Worm (Caenorhabditis elegans) whole organism, L2 larva: Measurements from ENCODE around the gene F58E6.4.

Experiments used
- F13H6.1 ChIP-seq: sonication (generic microtip); optimal IDR thresholded peaks from 2 replicates; lab custom pipeline; 2016; ENCODE audit warnings: missing genetic modification characterization, missing compliant biosample characterization
- R02D3.7 ChIP-seq: fragments of 150-350 bp; optimal IDR thresholded peaks from 2 replicates; lab custom pipeline; 2014; ENCODE audit warnings: missing biosample characterization, missing genetic modification characterization
- alr-1 ChIP-seq: fragments of 150-350 bp; optimal IDR thresholded peaks from 2 replicates; lab custom pipeline; 2014; ENCODE audit warnings: missing biosample characterization, missing genetic modification characterization
- aly-2 ChIP-seq: fragments of 150-350 bp; optimal IDR thresholded peaks from 2 replicates; lab custom pipeline; 2014; ENCODE audit warnings: missing biosample characterization, missing genetic modification characterization
- ama-1 ChIP-seq: fragments of 150-350 bp; optimal IDR thresholded peaks from 2 replicates; lab custom pipeline; 2018; ENCODE audit warnings: inconsistent platforms
- blmp-1 ChIP-seq: sonication (generic microtip); optimal IDR thresholded peaks from 2 replicates; lab custom pipeline; 2017; ENCODE audit warnings: missing genetic modification characterization, mild to moderate bottlenecking, missing compliant biosample characterization, antibody characterized with exemption, moderate library complexity; ENCODE audit not compliant: insufficient read depth
- ceh-82 ChIP-seq: fragments of 150-350 bp; optimal IDR thresholded peaks from 2 replicates; lab custom pipeline; 2014; ENCODE audit warnings: missing biosample characterization, missing genetic modification characterization
- crh-2 ChIP-seq: sonication (generic microtip); optimal IDR thresholded peaks from 2 replicates; lab custom pipeline; 2017; ENCODE audit warnings: missing biosample characterization, missing genetic modification characterization
- dmd-4 ChIP-seq: sonication (generic microtip); optimal IDR thresholded peaks from 2 replicates; lab custom pipeline; 2017; ENCODE audit warnings: missing biosample characterization, missing genetic modification characterization
- egl-27 ChIP-seq: sonication (generic microtip); optimal IDR thresholded peaks from 3 replicates; lab custom pipeline; 2017; ENCODE audit warnings: missing biosample characterization, missing genetic modification reagents, missing genetic modification characterization
- elt-1 ChIP-seq: fragments of 150-350 bp; optimal IDR thresholded peaks from 2 replicates; lab custom pipeline; 2014; ENCODE audit warnings: missing biosample characterization, missing genetic modification characterization
- elt-3 ChIP-seq: sonication (generic microtip); optimal IDR thresholded peaks from 2 replicates; lab custom pipeline; 2017; ENCODE audit warnings: missing biosample characterization, missing genetic modification characterization
- fos-1 ChIP-seq: fragments of 150-350 bp; optimal IDR thresholded peaks from 2 replicates; lab custom pipeline; 2014; ENCODE audit warnings: missing biosample characterization, missing genetic modification characterization
- gmeb-1 ChIP-seq: fragments of 150-350 bp; optimal IDR thresholded peaks from 2 replicates; lab custom pipeline; 2014; ENCODE audit warnings: missing biosample characterization, missing genetic modification characterization
- lin-11 ChIP-seq: fragments of 150-350 bp; sonication (generic microtip); optimal IDR thresholded peaks from 2 replicates; lab custom pipeline; 2014; ENCODE audit warnings: missing biosample characterization, missing genetic modification characterization, inconsistent platforms, mixed read lengths
- lin-39 ChIP-seq: fragments of 150-350 bp; optimal IDR thresholded peaks from 2 replicates; lab custom pipeline; 2014; ENCODE audit warnings: missing biosample characterization, missing genetic modification reagents, missing genetic modification characterization
- lsy-2 ChIP-seq, 2 experiments: fragments of 150-350 bp in 1 of 2; sonication (generic microtip) in 1 of 2; optimal IDR thresholded peaks; 2 replicates each; lab custom pipeline; 2014 to 2017; ENCODE audit warnings: missing biosample characterization in 2 of 2, missing genetic modification characterization in 2 of 2
- mab-5 ChIP-seq: fragments of 150-350 bp; optimal IDR thresholded peaks from 2 replicates; lab custom pipeline; 2014; ENCODE audit warnings: missing biosample characterization, missing genetic modification characterization
- mbf-1 ChIP-seq: sonication (generic microtip); optimal IDR thresholded peaks from 2 replicates; lab custom pipeline; 2017; ENCODE audit warnings: missing biosample characterization, missing genetic modification characterization
- mdl-1 ChIP-seq, 2 experiments: fragments of 150-350 bp in 1 of 2; sonication (generic microtip) in 1 of 2; optimal IDR thresholded peaks; 2 replicates each; lab custom pipeline; 2017; ENCODE audit warnings: missing biosample characterization in 2 of 2, missing genetic modification characterization in 2 of 2
- nhr-10 ChIP-seq: sonication (generic microtip); optimal IDR thresholded peaks from 2 replicates; lab custom pipeline; 2017; ENCODE audit warnings: missing biosample characterization, missing genetic modification characterization
- nhr-12 ChIP-seq: fragments of 150-350 bp; optimal IDR thresholded peaks from 2 replicates; lab custom pipeline; 2014; ENCODE audit warnings: missing biosample characterization, missing genetic modification characterization
- nhr-23 ChIP-seq: fragments of 150-350 bp; optimal IDR thresholded peaks from 2 replicates; lab custom pipeline; 2014; ENCODE audit warnings: missing biosample characterization, missing genetic modification reagents, missing genetic modification characterization
- nhr-237 ChIP-seq: fragments of 150-350 bp; optimal IDR thresholded peaks from 2 replicates; lab custom pipeline; 2014; ENCODE audit warnings: missing biosample characterization, missing genetic modification characterization
- nhr-25 ChIP-seq: fragments of 150-350 bp; sonication (generic microtip); optimal IDR thresholded peaks from 3 replicates; lab custom pipeline; 2014; ENCODE audit warnings: missing biosample characterization, missing genetic modification characterization
- nhr-77 ChIP-seq: fragments of 150-350 bp; optimal IDR thresholded peaks from 2 replicates; lab custom pipeline; 2014; ENCODE audit warnings: missing biosample characterization, missing genetic modification characterization
- peb-1 ChIP-seq: fragments of 150-350 bp; optimal IDR thresholded peaks from 2 replicates; lab custom pipeline; 2014; ENCODE audit warnings: missing biosample characterization, missing genetic modification characterization
- sma-9 ChIP-seq, 2 experiments: fragments of 150-350 bp in 1 of 2; sonication (generic microtip) in 1 of 2; optimal IDR thresholded peaks; 2 replicates each; lab custom pipeline; 2014 to 2016; ENCODE audit warnings: missing genetic modification characterization in 2 of 2, mild to moderate bottlenecking in 1 of 2, missing biosample characterization in 1 of 2, missing compliant biosample characterization in 1 of 2, missing genetic modification reagents in 1 of 2, moderate library complexity in 1 of 2
- snpc-4 ChIP-seq: fragments of 150-350 bp; optimal IDR thresholded peaks from 2 replicates; lab custom pipeline; 2014; ENCODE audit warnings: missing biosample characterization, missing genetic modification characterization
- unc-39 ChIP-seq: fragments of 150-350 bp; optimal IDR thresholded peaks from 2 replicates; lab custom pipeline; 2014; ENCODE audit warnings: missing biosample characterization, missing genetic modification characterization
- unc-55 ChIP-seq: fragments of 150-350 bp; sonication (generic microtip); optimal IDR thresholded peaks from 3 replicates; lab custom pipeline; 2014; ENCODE audit warnings: missing biosample characterization, missing genetic modification reagents, missing genetic modification characterization
- unc-62 ChIP-seq: fragments of 150-350 bp; optimal IDR thresholded peaks from 2 replicates; lab custom pipeline; 2014; ENCODE audit warnings: missing biosample characterization, missing genetic modification reagents, missing genetic modification characterization
- ztf-11 ChIP-seq: sonication (generic microtip); optimal IDR thresholded peaks from 2 replicates; lab custom pipeline; 2017; ENCODE audit warnings: missing biosample characterization, missing genetic modification characterization
- ztf-4 ChIP-seq: fragments of 150-350 bp; optimal IDR thresholded peaks from 2 replicates; lab custom pipeline; 2014; ENCODE audit warnings: missing biosample characterization, missing genetic modification characterization

Gene F58E6.4

DNA sequence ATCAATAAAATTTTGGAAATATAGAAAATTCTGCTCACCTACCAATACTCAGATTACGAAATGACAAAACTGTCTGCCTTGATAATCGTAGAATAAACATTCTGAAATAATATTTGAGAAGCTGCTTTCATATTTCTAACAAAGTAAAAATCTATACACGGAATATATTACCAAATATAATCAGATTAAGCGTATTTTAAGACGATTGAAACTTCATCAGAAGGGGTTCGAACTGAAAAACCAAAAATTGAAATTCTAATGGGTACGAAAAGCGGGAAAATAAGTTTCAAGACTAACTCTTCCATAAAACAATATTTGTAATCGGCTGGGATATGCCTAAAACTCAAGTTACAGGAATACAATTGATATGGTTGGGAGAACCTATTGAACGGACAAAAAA is 29.2 kb upstream of the F58E6.4 start, which contains the start of gene F46B6.4:
Gene F46B6.4, minus strand, starts transcription at position 101 of the 400 bp plus-strand sequence.
- no peak for TF ChIP-seq nhr-77 (tag; lab: Kevin White, UChicago)
- TF ChIP-seq ceh-82: no peak
- TF ChIP-seq blmp-1 (tag; lab: Kevin White, UChicago): no peak
- TF ChIP-seq unc-62 (GFP tag; lab: Kevin White, UChicago): no peak
- TF ChIP-seq nhr-25 (tag; lab: Kevin White, UChicago): no peak
- no peak for TF ChIP-seq nhr-10 (tag; lab: Kevin White, UChicago)
- no peak for TF ChIP-seq ztf-11 (tag; lab: Kevin White, UChicago)
- TF ChIP-seq ztf-4 (tag; lab: Kevin White, UChicago): no peak
- TF ChIP-seq aly-2 (tag; lab: Kevin White, UChicago): no peak
- no peak for TF ChIP-seq alr-1 (tag; lab: Kevin White, UChicago)
- TF ChIP-seq sma-9 (GFP tag; optimal IDR thresholded peaks at IDR 0.05; lab: Kevin White, UChicago): no peak
- TF ChIP-seq sma-9 (tag; optimal IDR thresholded peaks at IDR 0.05; lab: Kevin White, UChicago): no peak
- TF ChIP-seq, all 48 proteins: peak for 0

DNA sequence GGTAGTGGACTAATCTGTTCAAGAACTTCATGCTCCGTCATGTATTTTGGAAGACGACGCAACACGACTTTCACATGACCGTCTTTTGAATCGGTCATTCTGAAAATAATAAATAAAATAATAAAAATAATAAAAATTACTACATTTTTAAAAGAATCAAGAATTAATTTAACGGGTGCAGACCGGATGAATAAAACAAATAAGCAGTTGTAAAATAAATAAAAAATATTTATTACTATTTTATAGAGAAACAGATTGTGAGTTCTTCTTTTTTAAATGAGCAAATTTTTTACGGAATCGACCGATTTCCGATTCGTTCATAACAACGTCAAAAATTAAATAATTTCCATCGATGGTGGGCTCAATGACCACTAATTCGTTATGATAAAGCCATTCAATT is 27.4 kb upstream of the F58E6.4 start, which contains the start of gene smg-4:
Gene smg-4, minus strand, starts transcription at position 101 of the 400 bp plus-strand sequence.
- TF ChIP-seq mab-5 (tag; lab: Kevin White, UChicago) (no peak), crh-2 (tag; lab: Kevin White, UChicago) (no peak), unc-62 (GFP tag; lab: Kevin White, UChicago) (no peak), lin-39 (tag; lab: Kevin White, UChicago) (no peak), elt-1 (tag; lab: Kevin White, UChicago) (no peak), unc-55 (GFP tag; lab: Kevin White, UChicago) (no peak), snpc-4 (tag; lab: Kevin White, UChicago) (no peak), nhr-237 (tag; lab: Kevin White, UChicago) (no peak), unc-39 (no peak), sma-9 (GFP tag; optimal IDR thresholded peaks at IDR 0.05; lab: Kevin White, UChicago) (no peak), sma-9 (tag; optimal IDR thresholded peaks at IDR 0.05; lab: Kevin White, UChicago) (no peak), fos-1 (tag; lab: Kevin White, UChicago) (no peak), mdl-1 (tag; optimal IDR thresholded peaks at IDR 0.05; lab: Kevin White, UChicago) (no peak), alr-1 (tag; lab: Kevin White, UChicago) (no peak), mbf-1 (tag; lab: Kevin White, UChicago) (no peak), nhr-12 (tag; lab: Kevin White, UChicago) (no peak), nhr-23 (no peak)

DNA sequence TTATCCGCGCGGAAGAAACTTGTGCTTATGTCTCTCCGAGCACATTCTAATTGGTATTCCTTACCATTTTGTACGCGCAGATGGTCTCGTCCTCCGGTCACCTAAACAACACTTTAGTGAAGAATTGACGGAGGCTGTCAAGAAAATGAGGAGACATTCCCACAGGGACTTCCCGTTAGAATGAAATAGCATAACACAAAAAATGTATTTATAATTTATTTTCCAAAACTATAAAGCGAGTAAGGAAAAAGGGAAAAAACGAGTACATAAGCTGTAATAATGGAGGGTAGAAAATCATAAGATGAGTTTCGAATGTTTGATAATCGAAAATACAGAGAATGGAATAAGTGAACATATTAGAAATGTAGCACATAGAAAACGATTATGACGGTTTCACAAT is 25.5 kb upstream of the F58E6.4 start, which contains the start of gene F46B6.12:
Gene F46B6.12, minus strand, starts transcription at position 101 of the 400 bp plus-strand sequence.
- TF ChIP-seq nhr-77 (tag; lab: Kevin White, UChicago) (no peak), sma-9 (GFP tag; optimal IDR thresholded peaks at IDR 0.05; lab: Kevin White, UChicago) (no peak), sma-9 (tag; optimal IDR thresholded peaks at IDR 0.05; lab: Kevin White, UChicago) (no peak), nhr-237 (tag; lab: Kevin White, UChicago) (no peak), nhr-12 (tag; lab: Kevin White, UChicago) (no peak), aly-2 (tag; lab: Kevin White, UChicago) (no peak), fos-1 (tag; lab: Kevin White, UChicago) (no peak), ztf-4 (tag; lab: Kevin White, UChicago) (no peak), nhr-23 (no peak), nhr-10 (tag; lab: Kevin White, UChicago) (no peak), blmp-1 (tag; lab: Kevin White, UChicago) (no peak)

DNA sequence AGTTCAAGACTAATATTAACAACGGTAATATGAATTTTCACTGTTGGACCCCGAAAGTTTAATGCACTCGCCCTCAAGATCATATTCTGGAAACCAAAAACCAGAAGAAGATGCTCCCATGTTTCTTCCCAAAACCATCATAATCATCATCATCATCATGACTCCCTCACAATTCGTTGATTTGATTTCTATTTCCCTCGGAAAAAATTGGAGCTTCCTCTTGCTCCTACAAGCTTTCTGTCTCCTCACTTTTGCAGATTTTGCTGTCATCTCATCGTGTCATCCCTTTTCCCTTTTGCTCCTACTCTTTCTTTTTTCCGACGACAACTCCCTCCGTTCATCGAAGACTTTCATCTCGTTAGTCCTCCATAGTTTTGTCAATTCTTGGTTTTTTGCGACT is 21.8 kb upstream of the F58E6.4 start, which contains the start of gene F46B6.2:
Gene F46B6.2, plus strand, starts transcription at position 316 of the 400 bp plus-strand sequence.
- no peak for TF ChIP-seq lin-11 (tag; lab: Kevin White, UChicago)
- no peak for TF ChIP-seq egl-27 (tag; lab: Kevin White, UChicago)
- TF ChIP-seq ama-1 (lab: Kevin White, UChicago): no peak
- no peak for TF ChIP-seq ztf-11 (tag; lab: Kevin White, UChicago)
- no peak for TF ChIP-seq crh-2 (tag; lab: Kevin White, UChicago)
- no peak for TF ChIP-seq nhr-25 (tag; lab: Kevin White, UChicago)
- TF ChIP-seq gmeb-1 (tag; lab: Kevin White, UChicago): no peak

DNA sequence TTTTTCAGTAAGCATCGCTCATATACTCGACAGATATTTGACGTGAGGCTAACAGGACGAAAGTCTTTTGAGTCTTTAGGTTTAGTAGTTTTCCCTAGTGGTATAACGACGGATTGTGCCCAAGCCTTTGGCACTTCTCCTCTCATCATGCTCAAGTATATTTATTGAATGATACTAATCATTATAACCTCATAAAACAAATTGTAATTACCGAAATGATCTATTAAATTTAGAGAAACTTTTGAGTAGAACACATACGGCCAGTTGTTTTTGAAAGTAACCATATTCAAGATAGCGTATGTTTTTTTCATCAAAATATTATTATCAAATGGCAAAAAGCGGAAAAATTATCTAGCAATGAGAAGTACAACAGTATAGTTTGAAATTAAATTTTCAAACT is 21.1 kb upstream of the F58E6.4 start:
- TF ChIP-seq elt-3 (tag; lab: Kevin White, UChicago) (no peak), lin-11 (tag; lab: Kevin White, UChicago) (no peak), peb-1 (tag; lab: Kevin White, UChicago) (no peak), dmd-4 (tag; lab: Kevin White, UChicago) (no peak), lsy-2 (tag; optimal IDR thresholded peaks at IDR 0.05; lab: Kevin White, UChicago) (no peak), R02D3.7 (tag; lab: Kevin White, UChicago) (no peak), F13H6.1 (tag; lab: Kevin White, UChicago) (no peak), nhr-237 (tag; lab: Kevin White, UChicago) (no peak), snpc-4 (tag; lab: Kevin White, UChicago) (no peak), lin-39 (tag; lab: Kevin White, UChicago) (no peak), nhr-77 (tag; lab: Kevin White, UChicago) (no peak)
